Worm (Caenorhabditis elegans) whole organism, L4 larva: Measurements from ENCODE around the gene C49C8.8.

Experiments
- F10B5.3 ChIP-seq: sonication (generic microtip); optimal IDR thresholded peaks from 2 replicates; lab custom pipeline; 2016; ENCODE audit warnings: mild to moderate bottlenecking, missing genetic modification characterization, missing compliant biosample characterization
- ZK546.5 ChIP-seq, 2 experiments: sonication (generic microtip); optimal IDR thresholded peaks; 2 replicates each; lab custom pipeline; 2017; ENCODE audit warnings: missing biosample characterization in 2 of 2, missing genetic modification characterization in 2 of 2
- ama-1 ChIP-seq: fragments of 150-350 bp; optimal IDR thresholded peaks from 2 replicates; lab custom pipeline; 2014; ENCODE audit warnings: inconsistent platforms, mixed read lengths
- dve-1 ChIP-seq: sonication (generic microtip); optimal IDR thresholded peaks from 2 replicates; lab custom pipeline; 2017; ENCODE audit warnings: antibody characterized with exemption, mild to moderate bottlenecking, missing genetic modification characterization, missing compliant biosample characterization; ENCODE audit not compliant: insufficient read depth
- jun-1 ChIP-seq: fragments of 150-350 bp; optimal IDR thresholded peaks from 2 replicates; lab custom pipeline; 2014; ENCODE audit warnings: missing biosample characterization, missing genetic modification reagents, missing genetic modification characterization
- mdt-29 ChIP-seq: fragments of 200-800 bp; sonication (Bioruptor generic); IDR thresholded peaks from 2 replicates; pipeline ENCODE4 v1.3.6; 2022; ENCODE audit warnings: missing genetic modification reagents, missing genetic modification characterization, missing compliant biosample characterization
- nhr-11 ChIP-seq: fragments of 150-350 bp; optimal IDR thresholded peaks from 2 replicates; lab custom pipeline; 2014; ENCODE audit warnings: missing biosample characterization, missing genetic modification characterization
- nhr-237 ChIP-seq: sonication (generic microtip); optimal IDR thresholded peaks from 2 replicates; lab custom pipeline; 2017; ENCODE audit warnings: missing biosample characterization, missing genetic modification characterization
- sdz-12 ChIP-seq: fragments of 200-800 bp; sonication (Bioruptor generic); optimal IDR thresholded peaks from 2 replicates; lab custom pipeline; 2018; ENCODE audit warnings: mild to moderate bottlenecking, missing genetic modification characterization, missing compliant biosample characterization
- skn-1 ChIP-seq: fragments of 150-350 bp; optimal IDR thresholded peaks from 2 replicates; lab custom pipeline; 2014; ENCODE audit warnings: missing biosample characterization, missing genetic modification characterization
- unc-39 ChIP-seq: sonication (generic microtip); optimal IDR thresholded peaks from 2 replicates; lab custom pipeline; 2017; ENCODE audit warnings: missing biosample characterization, missing genetic modification characterization
- unc-62 ChIP-seq, 3 experiments: fragments of 150-350 bp in 1 of 3; sonication (generic microtip); optimal IDR thresholded peaks in 2 of 3; peaks in 1 of 3; 1 replicate in 1 of 3; 2 replicates in 2 of 3; lab custom pipeline; 2014 to 2017; ENCODE audit warnings: missing biosample characterization in 3 of 3, missing genetic modification characterization in 3 of 3, missing genetic modification reagents in 3 of 3, missing genotype in 1 of 3
- zag-1 ChIP-seq: fragments of 150-350 bp; optimal IDR thresholded peaks from 2 replicates; lab custom pipeline; 2014; ENCODE audit warnings: missing biosample characterization, missing genetic modification characterization

- TF ChIP-seq F10B5.3 (tag; lab: Kevin White, UChicago) (no peak), skn-1 (no peak), sdz-12 (no peak), zag-1 (no peak), unc-62 (GFP tag; optimal IDR thresholded peaks at IDR 0.05 in 1 of 2; lab: Kevin White, UChicago) (no peak), unc-62 (tag; optimal IDR thresholded peaks at IDR 0.05; lab: Kevin White, UChicago) (no peak), ama-1 (lab: Kevin White, UChicago) (no peak), unc-39 (no peak), dve-1 (tag; lab: Kevin White, UChicago) (peak; percentile 10), mdt-29 (GFP tag; lab: Robert Waterston, UW) (no peak), nhr-11 (tag; lab: Kevin White, UChicago) (no peak), ZK546.5 (tag; optimal IDR thresholded peaks at IDR 0.05; lab: Kevin White, UChicago) (no peak), jun-1 (tag; lab: Kevin White, UChicago) (no peak), nhr-237 (tag; lab: Kevin White, UChicago) (no peak)
These were observed 1.7 kb downstream of the C49C8.8 start, which contains the start of gene C49C8.5 for ce11 chrIV:8653592-8653991.
